Worm (Caenorhabditis elegans) whole organism, L2 larva: ENCODE results near the gene sri-27.

Source experiments
- C34F6.9 ChIP-seq: fragments of 150-350 bp; optimal IDR thresholded peaks from 2 replicates; lab custom pipeline; 2014; ENCODE audit warnings: missing biosample characterization, missing genetic modification characterization
- F13H6.1 ChIP-seq: sonication (generic microtip); optimal IDR thresholded peaks from 2 replicates; lab custom pipeline; 2016; ENCODE audit warnings: missing genetic modification characterization, missing compliant biosample characterization
- R02D3.7 ChIP-seq: fragments of 150-350 bp; optimal IDR thresholded peaks from 2 replicates; lab custom pipeline; 2014; ENCODE audit warnings: missing biosample characterization, missing genetic modification characterization
- Y55F3AM.14 ChIP-seq: fragments of 200-800 bp; sonication (Bioruptor generic); optimal IDR thresholded peaks from 2 replicates; lab custom pipeline; 2018; ENCODE audit warnings: mild to moderate bottlenecking, missing genetic modification characterization, missing compliant biosample characterization
- ZK546.5 ChIP-seq: sonication (generic microtip); optimal IDR thresholded peaks from 2 replicates; lab custom pipeline; 2017; ENCODE audit warnings: missing biosample characterization, missing genetic modification characterization
- alr-1 ChIP-seq: fragments of 150-350 bp; optimal IDR thresholded peaks from 2 replicates; lab custom pipeline; 2014; ENCODE audit warnings: missing biosample characterization, missing genetic modification characterization
- aly-2 ChIP-seq: fragments of 150-350 bp; optimal IDR thresholded peaks from 2 replicates; lab custom pipeline; 2014; ENCODE audit warnings: missing biosample characterization, missing genetic modification characterization
- ama-1 ChIP-seq: fragments of 150-350 bp; optimal IDR thresholded peaks from 2 replicates; lab custom pipeline; 2018; ENCODE audit warnings: inconsistent platforms
- ceh-16 ChIP-seq: fragments of 150-350 bp; optimal IDR thresholded peaks from 2 replicates; lab custom pipeline; 2014; ENCODE audit warnings: missing biosample characterization, missing genetic modification characterization
- ceh-82 ChIP-seq: fragments of 150-350 bp; optimal IDR thresholded peaks from 2 replicates; lab custom pipeline; 2014; ENCODE audit warnings: missing biosample characterization, missing genetic modification characterization
- crh-2 ChIP-seq: sonication (generic microtip); optimal IDR thresholded peaks from 2 replicates; lab custom pipeline; 2017; ENCODE audit warnings: missing biosample characterization, missing genetic modification characterization
- elt-1 ChIP-seq: fragments of 150-350 bp; optimal IDR thresholded peaks from 2 replicates; lab custom pipeline; 2014; ENCODE audit warnings: missing biosample characterization, missing genetic modification characterization
- elt-3 ChIP-seq: sonication (generic microtip); optimal IDR thresholded peaks from 2 replicates; lab custom pipeline; 2017; ENCODE audit warnings: missing biosample characterization, missing genetic modification characterization
- fos-1 ChIP-seq: fragments of 150-350 bp; optimal IDR thresholded peaks from 2 replicates; lab custom pipeline; 2014; ENCODE audit warnings: missing biosample characterization, missing genetic modification characterization
- gmeb-1 ChIP-seq: fragments of 150-350 bp; optimal IDR thresholded peaks from 2 replicates; lab custom pipeline; 2014; ENCODE audit warnings: missing biosample characterization, missing genetic modification characterization
- lin-13 ChIP-seq: fragments of 150-350 bp; optimal IDR thresholded peaks from 2 replicates; lab custom pipeline; 2014; ENCODE audit warnings: missing biosample characterization, missing genetic modification reagents, missing genetic modification characterization
- lin-39 ChIP-seq: fragments of 150-350 bp; optimal IDR thresholded peaks from 2 replicates; lab custom pipeline; 2014; ENCODE audit warnings: missing biosample characterization, missing genetic modification reagents, missing genetic modification characterization
- mab-5 ChIP-seq: fragments of 150-350 bp; optimal IDR thresholded peaks from 2 replicates; lab custom pipeline; 2014; ENCODE audit warnings: missing biosample characterization, missing genetic modification characterization
- mdl-1 ChIP-seq, 2 experiments: fragments of 150-350 bp in 1 of 2; sonication (generic microtip) in 1 of 2; optimal IDR thresholded peaks; 2 replicates each; lab custom pipeline; 2017; ENCODE audit warnings: missing biosample characterization in 2 of 2, missing genetic modification characterization in 2 of 2
- nhr-10 ChIP-seq: sonication (generic microtip); optimal IDR thresholded peaks from 2 replicates; lab custom pipeline; 2017; ENCODE audit warnings: missing biosample characterization, missing genetic modification characterization
- nhr-12 ChIP-seq: fragments of 150-350 bp; optimal IDR thresholded peaks from 2 replicates; lab custom pipeline; 2014; ENCODE audit warnings: missing biosample characterization, missing genetic modification characterization
- nhr-21 ChIP-seq: fragments of 150-350 bp; optimal IDR thresholded peaks from 2 replicates; lab custom pipeline; 2014; ENCODE audit warnings: missing biosample characterization, missing genetic modification characterization
- nhr-237 ChIP-seq: fragments of 150-350 bp; optimal IDR thresholded peaks from 2 replicates; lab custom pipeline; 2014; ENCODE audit warnings: missing biosample characterization, missing genetic modification characterization
- nhr-25 ChIP-seq: fragments of 150-350 bp; sonication (generic microtip); optimal IDR thresholded peaks from 3 replicates; lab custom pipeline; 2014; ENCODE audit warnings: missing biosample characterization, missing genetic modification characterization
- nhr-77 ChIP-seq: fragments of 150-350 bp; optimal IDR thresholded peaks from 2 replicates; lab custom pipeline; 2014; ENCODE audit warnings: missing biosample characterization, missing genetic modification characterization
- peb-1 ChIP-seq: fragments of 150-350 bp; optimal IDR thresholded peaks from 2 replicates; lab custom pipeline; 2014; ENCODE audit warnings: missing biosample characterization, missing genetic modification characterization
- sem-4 ChIP-seq: fragments of 150-350 bp; optimal IDR thresholded peaks from 2 replicates; lab custom pipeline; 2014; ENCODE audit warnings: missing biosample characterization, missing genetic modification reagents, missing genetic modification characterization
- sma-3 ChIP-seq: sonication (generic microtip); optimal IDR thresholded peaks from 2 replicates; lab custom pipeline; 2016; ENCODE audit warnings: missing genetic modification reagents, missing genetic modification characterization, missing compliant biosample characterization
- sma-9 ChIP-seq, 2 experiments: fragments of 150-350 bp in 1 of 2; sonication (generic microtip) in 1 of 2; optimal IDR thresholded peaks; 2 replicates each; lab custom pipeline; 2014 to 2016; ENCODE audit warnings: missing genetic modification characterization in 2 of 2, mild to moderate bottlenecking in 1 of 2, missing biosample characterization in 1 of 2, missing compliant biosample characterization in 1 of 2, missing genetic modification reagents in 1 of 2, moderate library complexity in 1 of 2
- snpc-4 ChIP-seq: fragments of 150-350 bp; optimal IDR thresholded peaks from 2 replicates; lab custom pipeline; 2014; ENCODE audit warnings: missing biosample characterization, missing genetic modification characterization
- unc-39 ChIP-seq: fragments of 150-350 bp; optimal IDR thresholded peaks from 2 replicates; lab custom pipeline; 2014; ENCODE audit warnings: missing biosample characterization, missing genetic modification characterization
- unc-62 ChIP-seq: fragments of 150-350 bp; optimal IDR thresholded peaks from 2 replicates; lab custom pipeline; 2014; ENCODE audit warnings: missing biosample characterization, missing genetic modification reagents, missing genetic modification characterization
- ztf-1 ChIP-seq: fragments of 200-800 bp; sonication (Bioruptor generic); conservative IDR thresholded peaks from 2 replicates; pipeline ENCODE4 v1.3.6; 2022; ENCODE audit warnings: missing genetic modification characterization, missing compliant biosample characterization
- ztf-4 ChIP-seq: fragments of 150-350 bp; optimal IDR thresholded peaks from 2 replicates; lab custom pipeline; 2014; ENCODE audit warnings: missing biosample characterization, missing genetic modification characterization

The sri-27 gene

DNA sequence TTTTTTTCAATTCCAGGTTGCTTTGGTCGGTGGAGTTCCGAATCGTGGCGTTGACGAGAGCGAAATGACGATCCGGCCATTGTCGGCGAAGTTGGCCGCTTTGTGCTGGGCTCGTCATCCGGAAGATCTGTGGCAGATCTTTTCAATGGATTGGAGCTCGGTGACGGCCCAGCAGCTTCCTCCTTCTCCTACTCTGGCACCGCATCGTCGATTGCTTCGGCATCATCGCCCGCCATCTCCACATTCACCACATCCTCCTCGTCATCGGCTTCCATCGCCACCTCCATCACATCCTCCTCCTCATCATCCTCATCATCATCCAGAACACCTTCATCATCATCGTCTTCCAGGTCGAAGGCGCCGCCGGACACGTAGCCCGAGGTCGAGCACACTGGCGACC, 27.1 kb upstream of the sri-27 start:
- TF ChIP-seq sem-4 (tag; lab: Kevin White, UChicago): no peak
- TF ChIP-seq ztf-4 (tag; lab: Kevin White, UChicago): no peak
- TF ChIP-seq nhr-25 (tag; lab: Kevin White, UChicago): no peak
- TF ChIP-seq R02D3.7 (tag; lab: Kevin White, UChicago): no peak
- TF ChIP-seq C34F6.9 (tag; lab: Kevin White, UChicago): no peak
- TF ChIP-seq sma-9 (GFP tag; optimal IDR thresholded peaks at IDR 0.05; lab: Kevin White, UChicago): no peak
- TF ChIP-seq sma-9 (tag; optimal IDR thresholded peaks at IDR 0.05; lab: Kevin White, UChicago): no peak
- no peak for TF ChIP-seq lin-39 (tag; lab: Kevin White, UChicago)
- TF ChIP-seq fos-1 (tag; lab: Kevin White, UChicago): no peak
- TF ChIP-seq nhr-237 (tag; lab: Kevin White, UChicago): no peak
- TF ChIP-seq nhr-21 (tag; lab: Kevin White, UChicago): no peak
- no peak for TF ChIP-seq mab-5 (tag; lab: Kevin White, UChicago)
- TF ChIP-seq sma-3 (GFP tag; lab: Kevin White, UChicago): no peak
- no peak for TF ChIP-seq nhr-12 (tag; lab: Kevin White, UChicago)
- TF ChIP-seq, all 48 proteins: peak for 0

DNA sequence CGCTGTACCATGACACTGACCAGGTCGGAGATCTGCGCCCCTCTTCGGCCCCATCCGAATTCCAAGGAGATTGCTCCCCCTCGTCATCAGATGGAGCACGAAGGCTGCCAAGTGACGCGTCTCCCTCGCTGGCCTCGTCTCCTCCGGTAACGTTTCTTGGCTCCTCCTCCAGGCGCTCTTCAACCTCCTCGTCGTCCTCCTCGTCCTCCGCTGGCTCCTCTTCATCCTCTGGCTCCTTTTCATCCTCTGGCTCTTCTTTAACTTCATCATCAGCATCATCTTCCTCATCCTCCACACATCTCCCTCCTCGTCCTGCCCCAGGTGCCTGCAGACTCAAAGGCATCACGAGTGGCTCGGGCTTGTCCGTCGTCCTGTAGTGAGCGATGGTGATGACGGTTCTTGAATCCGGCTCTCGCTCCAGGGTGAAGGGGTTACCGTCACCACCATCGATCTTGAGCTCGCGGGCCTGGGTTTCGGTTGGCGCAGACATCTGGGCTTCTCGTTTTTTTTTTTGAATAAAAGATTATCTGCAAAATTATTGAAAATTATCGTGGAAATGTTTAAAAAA, 26.1 kb upstream of the sri-27 start:
- TF ChIP-seq snpc-4 (tag; lab: Kevin White, UChicago): no peak
- TF ChIP-seq ama-1: no peak
- TF ChIP-seq nhr-12 (tag; lab: Kevin White, UChicago): no peak
- TF ChIP-seq Y55F3AM.14: no peak

DNA sequence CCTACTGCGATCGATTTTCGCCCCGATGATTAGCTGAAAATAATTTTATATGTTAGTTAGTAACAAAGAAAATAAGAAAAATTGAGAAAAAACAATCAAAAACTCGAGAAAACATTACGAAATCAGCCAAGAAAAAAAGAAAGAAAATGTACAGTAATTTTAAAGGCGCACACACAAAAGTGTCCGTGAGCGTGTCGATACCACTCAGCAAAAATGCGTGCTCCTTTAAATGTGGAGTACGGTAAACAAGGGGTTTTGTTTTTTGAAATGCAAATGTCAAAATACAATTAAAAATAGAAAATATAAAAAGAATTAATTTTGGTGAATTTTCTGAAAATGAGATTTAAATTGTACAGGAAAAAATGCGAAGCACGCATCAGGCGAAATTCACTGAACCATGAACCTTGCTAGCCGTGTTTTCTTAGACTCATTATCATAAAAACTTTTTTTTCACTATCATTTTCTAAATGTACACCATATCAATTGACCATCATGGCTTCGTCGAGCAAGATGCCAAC, 23.8 kb upstream of the sri-27 start, which contains the start of gene srw-90:
srw-90 (plus strand) TSS at position 468 of the 518 bp plus-strand sequence.
- TF ChIP-seq nhr-25 (tag; lab: Kevin White, UChicago) (no peak), ztf-4 (tag; lab: Kevin White, UChicago) (no peak), crh-2 (tag; lab: Kevin White, UChicago) (no peak), ZK546.5 (tag; lab: Kevin White, UChicago) (no peak), ceh-16 (tag; lab: Kevin White, UChicago) (no peak), lin-13 (no peak), snpc-4 (tag; lab: Kevin White, UChicago) (no peak)

DNA sequence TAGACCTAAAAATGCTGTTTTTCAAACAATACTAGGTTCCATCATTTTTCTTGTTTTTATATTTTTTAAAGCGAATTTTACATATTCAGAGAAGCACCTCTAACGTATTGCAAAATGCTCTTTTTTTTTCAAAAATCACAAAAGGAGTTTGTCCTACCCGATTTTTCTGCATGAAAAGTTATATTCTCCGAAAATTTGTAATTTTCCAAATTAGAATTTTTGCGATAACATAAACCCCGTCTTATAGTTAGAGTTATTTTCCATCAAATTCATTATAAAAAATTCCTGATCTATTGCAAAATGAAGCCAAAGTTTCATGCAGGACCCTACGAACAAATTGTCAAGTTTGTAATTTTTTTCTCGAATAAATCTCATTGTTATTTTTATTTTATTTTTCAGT, 17.0 kb upstream of the sri-27 start, which contains the start of gene srw-99:
srw-99 (plus strand) TSS at position 301 of the 400 bp plus-strand sequence.
- TF ChIP-seq unc-39 (tag; lab: Kevin White, UChicago) (no peak), F13H6.1 (no peak), ceh-82 (tag; lab: Kevin White, UChicago) (no peak), sma-9 (GFP tag; optimal IDR thresholded peaks at IDR 0.05; lab: Kevin White, UChicago) (no peak), sma-9 (tag; optimal IDR thresholded peaks at IDR 0.05; lab: Kevin White, UChicago) (no peak), nhr-21 (tag; lab: Kevin White, UChicago) (no peak), peb-1 (tag; lab: Kevin White, UChicago) (no peak)

DNA sequence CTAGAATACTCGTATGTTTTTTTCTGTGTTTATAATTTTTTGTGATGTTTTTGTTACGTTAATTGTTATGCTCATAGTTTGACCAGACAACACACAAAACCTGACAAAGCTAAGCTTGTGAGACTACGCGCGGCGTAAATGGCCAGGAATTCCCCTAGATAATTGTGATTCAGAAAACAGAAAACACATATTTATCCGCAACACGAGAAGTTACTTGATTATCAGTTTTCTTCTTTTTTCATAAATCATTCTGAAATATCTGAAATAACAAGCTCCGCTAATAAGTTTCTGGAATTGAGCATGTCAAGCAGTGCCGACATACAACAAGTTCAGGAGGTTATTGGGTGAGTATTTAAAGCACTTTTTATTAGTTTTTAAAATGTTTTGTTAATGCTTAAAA, 14.5 kb upstream of the sri-27 start, which contains the start of gene srw-100:
srw-100 (plus strand) TSS at position 301 of the 400 bp plus-strand sequence.
- no peak for TF ChIP-seq unc-62 (GFP tag; lab: Kevin White, UChicago)
- no peak for TF ChIP-seq sma-3 (GFP tag; lab: Kevin White, UChicago)
- no peak for TF ChIP-seq elt-3 (tag; lab: Kevin White, UChicago)
- TF ChIP-seq ztf-4 (tag; lab: Kevin White, UChicago): no peak
- no peak for TF ChIP-seq peb-1 (tag; lab: Kevin White, UChicago)
- TF ChIP-seq crh-2 (tag; lab: Kevin White, UChicago): no peak
- TF ChIP-seq elt-1: no peak

DNA sequence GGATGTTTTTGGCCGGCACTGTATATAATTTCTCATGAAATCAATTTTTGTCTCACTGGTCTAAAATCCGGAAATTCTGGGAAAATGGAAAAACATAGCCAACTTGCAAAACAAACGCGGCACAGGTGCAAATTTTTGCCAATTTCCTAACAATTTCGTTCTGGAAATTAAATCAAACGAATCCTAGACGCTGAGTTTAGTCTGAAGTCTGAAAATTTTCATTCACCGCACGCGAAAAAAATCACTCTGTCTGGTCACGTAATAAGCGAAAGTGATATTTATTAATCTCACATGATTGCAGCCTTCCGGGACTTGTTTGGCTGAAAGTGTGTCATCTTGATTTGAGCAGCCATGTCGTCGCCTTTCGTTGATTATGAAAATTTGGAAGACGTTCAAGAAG, 8.6 kb upstream of the sri-27 start, which contains the start of gene srw-103:
srw-103 (plus strand) TSS at position 301 of the 400 bp plus-strand sequence.
- no peak for TF ChIP-seq alr-1
- no peak for TF ChIP-seq ztf-4 (tag; lab: Kevin White, UChicago)
- no peak for TF ChIP-seq unc-39 (tag; lab: Kevin White, UChicago)
- no peak for TF ChIP-seq aly-2 (tag; lab: Kevin White, UChicago)
- TF ChIP-seq ztf-1 (GFP tag; lab: Robert Waterston, UW): no peak
- no peak for TF ChIP-seq mab-5 (tag; lab: Kevin White, UChicago)
- no peak for TF ChIP-seq lin-39 (tag; lab: Kevin White, UChicago)
- TF ChIP-seq nhr-10 (tag; lab: Kevin White, UChicago): no peak
- no peak for TF ChIP-seq nhr-77 (tag; lab: Kevin White, UChicago)
- TF ChIP-seq peb-1 (tag; lab: Kevin White, UChicago): no peak
- no peak for TF ChIP-seq mdl-1 (tag; optimal IDR thresholded peaks at IDR 0.05; lab: Kevin White, UChicago)
- no peak for TF ChIP-seq gmeb-1
- no peak for TF ChIP-seq snpc-4 (tag; lab: Kevin White, UChicago)
- TF ChIP-seq nhr-237 (tag; lab: Kevin White, UChicago): no peak
- no peak for TF ChIP-seq nhr-12 (tag; lab: Kevin White, UChicago)
- TF ChIP-seq elt-3 (tag; lab: Kevin White, UChicago): no peak
